Worm (Caenorhabditis elegans): ENCODE measurements around the gene F58G11.4.

DNA sequence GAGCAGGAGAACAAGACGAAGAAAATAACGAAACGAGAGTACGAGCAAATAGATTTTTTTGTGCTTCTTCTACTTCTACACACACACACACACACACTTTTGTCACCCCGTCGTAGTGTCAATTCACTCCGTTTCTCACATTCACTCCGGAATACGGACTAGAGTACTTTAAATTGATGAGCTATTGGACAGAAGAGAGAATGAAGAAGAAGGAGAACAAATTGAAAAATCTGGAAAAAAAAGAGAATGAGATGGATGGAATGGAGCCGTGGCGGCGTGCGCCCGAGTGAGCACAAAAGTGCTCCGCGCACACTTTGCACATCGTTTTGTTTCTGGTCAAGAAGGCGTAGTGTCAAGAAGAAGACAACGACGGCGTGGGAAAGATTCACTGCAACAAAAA is 15.1 kb downstream of the F58G11.4 start:
- no peak for TF ChIP-seq nfya-1 (tag; optimal IDR thresholded peaks at IDR 0.05; ENCODE audit: insufficient read depth)
- no peak for TF ChIP-seq elt-3 (tag; optimal IDR thresholded peaks at IDR 0.05)
- TF ChIP-seq nhr-25 (tag; optimal IDR thresholded peaks at IDR 0.05), result no peak
- no peak for TF ChIP-seq sea-2 (GFP tag; optimal IDR thresholded peaks at IDR 0.05)
- no peak for TF ChIP-seq unc-62 (GFP tag; optimal IDR thresholded peaks at IDR 0.05)
- TF ChIP-seq pha-4 (tag; optimal IDR thresholded peaks at IDR 0.05), result no peak
- no peak for TF ChIP-seq snpc-4 (tag; optimal IDR thresholded peaks at IDR 0.05)

Measured in whole organism, L3 larva.